Worm (Caenorhabditis elegans) whole organism, L2 larva: Measurements from ENCODE around the gene fbxb-57.

Source experiments
- C34F6.9 ChIP-seq: fragments of 150-350 bp; optimal IDR thresholded peaks from 2 replicates; lab custom pipeline; 2014; ENCODE audit warnings: missing biosample characterization, missing genetic modification characterization
- F13H6.1 ChIP-seq: sonication (generic microtip); optimal IDR thresholded peaks from 2 replicates; lab custom pipeline; 2016; ENCODE audit warnings: missing genetic modification characterization, missing compliant biosample characterization
- Y55F3AM.14 ChIP-seq: fragments of 200-800 bp; sonication (Bioruptor generic); optimal IDR thresholded peaks from 2 replicates; lab custom pipeline; 2018; ENCODE audit warnings: mild to moderate bottlenecking, missing genetic modification characterization, missing compliant biosample characterization
- ZK546.5 ChIP-seq: sonication (generic microtip); optimal IDR thresholded peaks from 2 replicates; lab custom pipeline; 2017; ENCODE audit warnings: missing biosample characterization, missing genetic modification characterization
- aly-2 ChIP-seq: fragments of 150-350 bp; optimal IDR thresholded peaks from 2 replicates; lab custom pipeline; 2014; ENCODE audit warnings: missing biosample characterization, missing genetic modification characterization
- ama-1 ChIP-seq: fragments of 150-350 bp; optimal IDR thresholded peaks from 2 replicates; lab custom pipeline; 2018; ENCODE audit warnings: inconsistent platforms
- ceh-16 ChIP-seq: fragments of 150-350 bp; optimal IDR thresholded peaks from 2 replicates; lab custom pipeline; 2014; ENCODE audit warnings: missing biosample characterization, missing genetic modification characterization
- ceh-82 ChIP-seq: fragments of 150-350 bp; optimal IDR thresholded peaks from 2 replicates; lab custom pipeline; 2014; ENCODE audit warnings: missing biosample characterization, missing genetic modification characterization
- egl-27 ChIP-seq: sonication (generic microtip); optimal IDR thresholded peaks from 3 replicates; lab custom pipeline; 2017; ENCODE audit warnings: missing biosample characterization, missing genetic modification reagents, missing genetic modification characterization
- fos-1 ChIP-seq: fragments of 150-350 bp; optimal IDR thresholded peaks from 2 replicates; lab custom pipeline; 2014; ENCODE audit warnings: missing biosample characterization, missing genetic modification characterization
- gmeb-1 ChIP-seq: fragments of 150-350 bp; optimal IDR thresholded peaks from 2 replicates; lab custom pipeline; 2014; ENCODE audit warnings: missing biosample characterization, missing genetic modification characterization
- lin-11 ChIP-seq: fragments of 150-350 bp; sonication (generic microtip); optimal IDR thresholded peaks from 2 replicates; lab custom pipeline; 2014; ENCODE audit warnings: missing biosample characterization, missing genetic modification characterization, inconsistent platforms, mixed read lengths
- mbf-1 ChIP-seq: sonication (generic microtip); optimal IDR thresholded peaks from 2 replicates; lab custom pipeline; 2017; ENCODE audit warnings: missing biosample characterization, missing genetic modification characterization
- nhr-11 ChIP-seq: fragments of 150-350 bp; optimal IDR thresholded peaks from 2 replicates; lab custom pipeline; 2014; ENCODE audit warnings: missing biosample characterization, missing genetic modification characterization
- nhr-21 ChIP-seq: fragments of 150-350 bp; optimal IDR thresholded peaks from 2 replicates; lab custom pipeline; 2014; ENCODE audit warnings: missing biosample characterization, missing genetic modification characterization
- nhr-237 ChIP-seq: fragments of 150-350 bp; optimal IDR thresholded peaks from 2 replicates; lab custom pipeline; 2014; ENCODE audit warnings: missing biosample characterization, missing genetic modification characterization
- nhr-6 ChIP-seq: fragments of 150-350 bp; optimal IDR thresholded peaks from 2 replicates; lab custom pipeline; 2014; ENCODE audit warnings: missing biosample characterization, missing genetic modification characterization
- nhr-77 ChIP-seq: fragments of 150-350 bp; optimal IDR thresholded peaks from 2 replicates; lab custom pipeline; 2014; ENCODE audit warnings: missing biosample characterization, missing genetic modification characterization
- peb-1 ChIP-seq: fragments of 150-350 bp; optimal IDR thresholded peaks from 2 replicates; lab custom pipeline; 2014; ENCODE audit warnings: missing biosample characterization, missing genetic modification characterization
- sem-4 ChIP-seq: fragments of 150-350 bp; optimal IDR thresholded peaks from 2 replicates; lab custom pipeline; 2014; ENCODE audit warnings: missing biosample characterization, missing genetic modification reagents, missing genetic modification characterization
- skn-1 ChIP-seq: sonication (generic microtip); optimal IDR thresholded peaks from 2 replicates; lab custom pipeline; 2017; ENCODE audit warnings: missing biosample characterization, missing genetic modification characterization
- sma-9 ChIP-seq, 2 experiments: fragments of 150-350 bp in 1 of 2; sonication (generic microtip) in 1 of 2; optimal IDR thresholded peaks; 2 replicates each; lab custom pipeline; 2014 to 2016; ENCODE audit warnings: missing genetic modification characterization in 2 of 2, mild to moderate bottlenecking in 1 of 2, missing biosample characterization in 1 of 2, missing compliant biosample characterization in 1 of 2, missing genetic modification reagents in 1 of 2, moderate library complexity in 1 of 2
- ztf-4 ChIP-seq: fragments of 150-350 bp; optimal IDR thresholded peaks from 2 replicates; lab custom pipeline; 2014; ENCODE audit warnings: missing biosample characterization, missing genetic modification characterization

The fbxb-57 gene

ce11 chrV:19322387-19322786 is 33.8 kb downstream of the fbxb-57 start, which contains the start of gene C43D7.4:
TSS of gene C43D7.4 (minus strand) at chrV:19322487.
- TF ChIP-seq sma-9 (GFP tag; optimal IDR thresholded peaks at IDR 0.05; lab: Kevin White, UChicago) = no peak
- no peak for TF ChIP-seq sma-9 (tag; optimal IDR thresholded peaks at IDR 0.05; lab: Kevin White, UChicago)
- TF ChIP-seq nhr-21 = no peak
- no peak for TF ChIP-seq aly-2 (tag; lab: Kevin White, UChicago)
- TF ChIP-seq sem-4 (tag; lab: Kevin White, UChicago) = no peak
- no peak for TF ChIP-seq Y55F3AM.14
- TF ChIP-seq, all 48 proteins: peak for 0

- TF ChIP-seq aly-2 (tag; lab: Kevin White, UChicago) (no peak), gmeb-1 (tag; lab: Kevin White, UChicago) (no peak), peb-1 (tag; lab: Kevin White, UChicago) (no peak), ztf-4 (tag; lab: Kevin White, UChicago) (no peak), sem-4 (tag; lab: Kevin White, UChicago) (no peak)
Measured at ce11 chrV:19325436-19325835, 36.9 kb downstream of the fbxb-57 start.

ce11 chrV:19329263-19329662 is 40.7 kb downstream of the fbxb-57 start, which contains the start of gene fbxb-65:
TSS of gene fbxb-65 (plus strand) at chrV:19329563.
- no peak for TF ChIP-seq nhr-11 (tag; lab: Kevin White, UChicago)
- TF ChIP-seq ZK546.5 = no peak
- TF ChIP-seq fos-1 (tag; lab: Kevin White, UChicago) = no peak
- TF ChIP-seq ceh-16 (tag; lab: Kevin White, UChicago) = no peak

- TF ChIP-seq mbf-1 (tag; lab: Kevin White, UChicago) = no peak
- TF ChIP-seq nhr-237 (tag; lab: Kevin White, UChicago) = no peak
- TF ChIP-seq skn-1 = no peak
- TF ChIP-seq egl-27 = no peak
- no peak for TF ChIP-seq gmeb-1 (tag; lab: Kevin White, UChicago)
- TF ChIP-seq ceh-16 (tag; lab: Kevin White, UChicago) = no peak
- no peak for TF ChIP-seq C34F6.9 (tag; lab: Kevin White, UChicago)
- no peak for TF ChIP-seq sem-4 (tag; lab: Kevin White, UChicago)
- no peak for TF ChIP-seq sma-9 (GFP tag; optimal IDR thresholded peaks at IDR 0.05; lab: Kevin White, UChicago)
- TF ChIP-seq sma-9 (tag; optimal IDR thresholded peaks at IDR 0.05; lab: Kevin White, UChicago) = no peak
- no peak for TF ChIP-seq nhr-6 (tag; lab: Kevin White, UChicago)
- no peak for TF ChIP-seq F13H6.1
- no peak for TF ChIP-seq lin-11
- TF ChIP-seq nhr-77 (tag; lab: Kevin White, UChicago) = no peak
- no peak for TF ChIP-seq ama-1 (lab: Kevin White, UChicago)
- TF ChIP-seq ceh-82 (tag; lab: Kevin White, UChicago) = no peak
- no peak for TF ChIP-seq aly-2 (tag; lab: Kevin White, UChicago)
Measured at ce11 chrV:19337333-19337732, 48.8 kb downstream of the fbxb-57 start.
